Worm (Caenorhabditis elegans): ENCODE measurements around the gene F56F10.2.

DNA sequence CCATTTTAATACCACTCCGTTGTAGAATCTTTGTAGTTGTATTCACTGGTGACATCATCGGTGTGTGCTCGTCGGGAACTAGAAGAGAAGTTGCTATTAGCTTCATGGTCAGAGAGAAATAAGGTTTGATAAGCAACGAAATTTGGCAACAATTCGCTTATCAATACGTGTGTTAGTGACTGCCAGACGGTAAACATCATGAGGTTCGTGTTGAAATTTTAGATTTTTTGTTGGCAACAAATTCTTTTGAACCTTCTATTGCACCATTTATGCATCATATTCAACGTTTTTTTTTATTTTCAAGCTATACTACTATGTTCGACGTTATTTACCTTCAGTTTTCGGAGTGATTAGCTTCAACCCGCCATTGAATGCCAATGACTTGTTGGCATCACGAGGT is 35.7 kb upstream of the F56F10.2 start:
- TF ChIP-seq nhr-237 (tag; optimal IDR thresholded peaks at IDR 0.05) (no peak), nhr-129 (tag; optimal IDR thresholded peaks at IDR 0.05) (no peak), ztf-1 (GFP tag; conservative IDR thresholded peaks at IDR 0.05) (no peak)
